Fruit fly (Drosophila melanogaster) whole organism, embryonic: Measurements from ENCODE around the gene CG6656.
A peak's percentile ranks its signal among the peaks of the same experiment; 100 is the strongest.

Experiments used
- C15 ChIP-seq: fragments of 200-800 bp; sonication (Bioruptor generic); IDR thresholded peaks from 3 replicates; pipeline ENCODE4 v1.3.6; 2022; ENCODE audit warnings: missing biosample characterization, missing genetic modification characterization
- CG12219 ChIP-seq: fragments of 200-800 bp; sonication (Bioruptor generic); optimal IDR thresholded peaks from 3 replicates; lab custom pipeline; 2018; ENCODE audit warnings: missing biosample characterization, mild to moderate bottlenecking, missing genetic modification characterization
- CG12744 ChIP-seq: fragments of 200-800 bp; sonication (Bioruptor generic); optimal IDR thresholded peaks from 2 replicates; lab custom pipeline; 2016; ENCODE audit warnings: missing biosample characterization, missing genetic modification characterization
- CG13296 ChIP-seq: fragments of 200-800 bp; sonication (Bioruptor generic); optimal IDR thresholded peaks from 3 replicates; lab custom pipeline; 2018; ENCODE audit warnings: missing biosample characterization, mild to moderate bottlenecking, missing genetic modification characterization
- CG1647 ChIP-seq: fragments of 200-800 bp; sonication (Bioruptor generic); optimal IDR thresholded peaks from 3 replicates; lab custom pipeline; 2016; ENCODE audit warnings: missing biosample characterization, missing genetic modification characterization
- CG17385 ChIP-seq: fragments of 200-800 bp; sonication (Bioruptor generic); optimal IDR thresholded peaks from 3 replicates; lab custom pipeline; 2018; ENCODE audit warnings: missing biosample characterization, mild to moderate bottlenecking, missing genetic modification characterization
- CG17802 ChIP-seq: fragments of 200-800 bp; sonication (Bioruptor generic); optimal IDR thresholded peaks from 2 replicates; lab custom pipeline; 2018; ENCODE audit warnings: missing biosample characterization, mild to moderate bottlenecking, missing genetic modification characterization, moderate library complexity
- CG18262 ChIP-seq: fragments of 200-800 bp; optimal IDR thresholded peaks from 3 replicates; lab custom pipeline; 2019; ENCODE audit warnings: missing biosample characterization, mild to moderate bottlenecking, missing genetic modification characterization, moderate library complexity
- CG2129 ChIP-seq: fragments of 200-800 bp; sonication (Bioruptor generic); IDR thresholded peaks from 2 replicates; pipeline ENCODE4 v1.3.6; 2022; ENCODE audit warnings: missing biosample characterization, missing genetic modification characterization; ENCODE audit not compliant: partially characterized antibody
- CG2875 ChIP-seq: fragments of 200-800 bp; sonication (Bioruptor generic); optimal IDR thresholded peaks from 2 replicates; lab custom pipeline; 2017; ENCODE audit warnings: missing biosample characterization, mild to moderate bottlenecking, missing genetic modification characterization, missing genetic modification reagents
- CG2889 ChIP-seq: fragments of 200-800 bp; sonication (Bioruptor generic); IDR thresholded peaks from 3 replicates; pipeline ENCODE4 v1.3.6; 2022; ENCODE audit warnings: missing biosample characterization, missing genetic modification characterization
- CG32532 ChIP-seq: fragments of 200-800 bp; sonication (Bioruptor generic); IDR thresholded peaks from 2 replicates; pipeline ENCODE4 v1.3.6; 2022; ENCODE audit warnings: missing biosample characterization, missing genetic modification characterization
- CG33213 ChIP-seq: fragments of 200-800 bp; sonication (Bioruptor generic); optimal IDR thresholded peaks from 3 replicates; lab custom pipeline; 2016; ENCODE audit warnings: missing biosample characterization, missing genetic modification characterization
- CG6813 ChIP-seq: fragments of 200-800 bp; sonication (Bioruptor generic); optimal IDR thresholded peaks from 2 replicates; lab custom pipeline; 2017; ENCODE audit warnings: missing biosample characterization, missing genetic modification characterization, mild to moderate bottlenecking, moderate library complexity, missing genetic modification reagents
- CG8765 ChIP-seq: fragments of 200-800 bp; sonication (Bioruptor generic); IDR thresholded peaks from 2 replicates; pipeline ENCODE4 v1.3.6; 2022; ENCODE audit warnings: missing biosample characterization, missing genetic modification characterization
- Dfd ChIP-seq, 2 experiments: fragments of >200 bp; optimal IDR thresholded peaks; 2 replicates each; lab custom pipeline; 2017; ENCODE audit warnings: missing biosample characterization in 2 of 2, missing genetic modification characterization in 2 of 2
- Eip74EF ChIP-seq, 2 experiments: fragments of 200-800 bp in 1 of 2; fragments of >200 bp in 1 of 2; sonication (Bioruptor generic) in 1 of 2; optimal IDR thresholded peaks; 2 replicates each; lab custom pipeline; 2017 to 2019; ENCODE audit warnings: missing biosample characterization in 2 of 2, missing genetic modification characterization in 2 of 2, mild to moderate bottlenecking in 1 of 2, moderate library complexity in 1 of 2
- Ets97D ChIP-seq: fragments of 200-800 bp; sonication (Bioruptor generic); optimal IDR thresholded peaks from 3 replicates; lab custom pipeline; 2016; ENCODE audit warnings: missing biosample characterization, missing genetic modification characterization
- HHEX ChIP-seq: fragments of 200-800 bp; sonication (Bioruptor generic); optimal IDR thresholded peaks from 3 replicates; lab custom pipeline; 2017; ENCODE audit warnings: missing biosample characterization, mild to moderate bottlenecking, missing genetic modification characterization, missing genetic modification reagents
- Hr51 ChIP-seq, 2 experiments: fragments of 200-800 bp; sonication (Bioruptor generic); optimal IDR thresholded peaks; 2 replicates in 1 of 2; 3 replicates in 1 of 2; lab custom pipeline; 2016 to 2018; ENCODE audit warnings: missing biosample characterization in 2 of 2, missing genetic modification characterization in 2 of 2, mild to moderate bottlenecking in 1 of 2, moderate library complexity in 1 of 2
- Lpt ChIP-seq: fragments of >200 bp; optimal IDR thresholded peaks from 2 replicates; lab custom pipeline; 2018; ENCODE audit warnings: missing biosample characterization, missing genetic modification characterization
- MTF-1 ChIP-seq: fragments of 200-800 bp; sonication (Bioruptor generic); optimal IDR thresholded peaks from 2 replicates; lab custom pipeline; 2018; ENCODE audit warnings: missing biosample characterization, mild to moderate bottlenecking, missing genetic modification characterization, borderline replicate concordance
- Pdp1 ChIP-seq, 2 experiments: fragments of 200-800 bp; sonication (Bioruptor generic); optimal IDR thresholded peaks; 3 replicates each; lab custom pipeline; 2016; ENCODE audit warnings: missing biosample characterization in 2 of 2, missing genetic modification characterization in 2 of 2, mild to moderate bottlenecking in 1 of 2, moderate library complexity in 1 of 2
- Ptx1 ChIP-seq: fragments of 200-800 bp; sonication (Bioruptor generic); IDR thresholded peaks from 2 replicates; pipeline ENCODE4 v1.3.6; 2022; ENCODE audit warnings: missing biosample characterization, missing genetic modification characterization
- Ravus ChIP-seq: fragments of 200-800 bp; sonication (Bioruptor generic); IDR thresholded peaks from 2 replicates; pipeline ENCODE4 v1.3.6; 2022; ENCODE audit warnings: missing biosample characterization, missing genetic modification characterization
- cato ChIP-seq: fragments of 200-800 bp; sonication (Bioruptor generic); optimal IDR thresholded peaks from 2 replicates; lab custom pipeline; 2016; ENCODE audit warnings: missing biosample characterization, missing genetic modification characterization, borderline replicate concordance
- caup ChIP-seq: fragments of 200-800 bp; sonication (Bioruptor generic); optimal IDR thresholded peaks from 3 replicates; lab custom pipeline; 2017; ENCODE audit warnings: missing biosample characterization, mild to moderate bottlenecking, missing genetic modification characterization, moderate library complexity; ENCODE audit not compliant: severe bottlenecking
- crc ChIP-seq: fragments of 200-800 bp; sonication (Bioruptor generic); optimal IDR thresholded peaks from 2 replicates; lab custom pipeline; 2016; ENCODE audit warnings: missing biosample characterization, missing genetic modification characterization
- croc ChIP-seq: fragments of 200-800 bp; sonication (Bioruptor generic); conservative IDR thresholded peaks from 3 replicates; pipeline ENCODE4 v1.3.6; 2022; ENCODE audit warnings: missing biosample characterization, missing genetic modification characterization
- crp ChIP-seq, 2 experiments: fragments of 200-800 bp; sonication (Bioruptor generic); optimal IDR thresholded peaks; 2 replicates in 1 of 2; 3 replicates in 1 of 2; lab custom pipeline; 2017; ENCODE audit warnings: missing biosample characterization in 2 of 2, missing genetic modification characterization in 2 of 2, mild to moderate bottlenecking in 1 of 2, moderate library complexity in 1 of 2
- dati ChIP-seq: fragments of 200-800 bp; sonication (Bioruptor generic); IDR thresholded peaks from 2 replicates; pipeline ENCODE4 v1.3.6; 2022; ENCODE audit warnings: missing biosample characterization, missing genetic modification characterization
- ind ChIP-seq: fragments of 200-800 bp; sonication (Bioruptor generic); optimal IDR thresholded peaks from 3 replicates; lab custom pipeline; 2016; ENCODE audit warnings: missing biosample characterization, missing genetic modification characterization
- mld ChIP-seq: fragments of 200-800 bp; sonication (Bioruptor generic); IDR thresholded peaks from 3 replicates; pipeline ENCODE4 v1.3.6; 2022; ENCODE audit warnings: missing biosample characterization, missing genetic modification characterization; ENCODE audit not compliant: partially characterized antibody
- nerfin-1 ChIP-seq: fragments of 200-800 bp; sonication (Bioruptor generic); optimal IDR thresholded peaks from 3 replicates; lab custom pipeline; 2019; ENCODE audit warnings: missing biosample characterization, mild to moderate bottlenecking, missing genetic modification characterization, moderate library complexity
- nom ChIP-seq: fragments of 200-800 bp; sonication (Bioruptor generic); optimal IDR thresholded peaks from 2 replicates; lab custom pipeline; 2017; ENCODE audit warnings: missing biosample characterization, missing genetic modification characterization, mild to moderate bottlenecking, moderate library complexity, missing genetic modification reagents
- odd ChIP-seq: fragments of 200-800 bp; sonication (Bioruptor generic); optimal IDR thresholded peaks from 2 replicates; lab custom pipeline; 2017; ENCODE audit warnings: missing biosample characterization, mild to moderate bottlenecking, missing genetic modification characterization
- p53 ChIP-seq: fragments of 200-800 bp; sonication (Bioruptor generic); optimal IDR thresholded peaks from 2 replicates; lab custom pipeline; 2016; ENCODE audit warnings: missing biosample characterization, missing genetic modification characterization
- pfk ChIP-seq: fragments of 200-800 bp; sonication (Bioruptor generic); optimal IDR thresholded peaks from 2 replicates; lab custom pipeline; 2018; ENCODE audit warnings: missing biosample characterization, mild to moderate bottlenecking, missing genetic modification characterization, moderate library complexity
- pita ChIP-seq: fragments of 200-800 bp; sonication (Bioruptor generic); optimal IDR thresholded peaks from 2 replicates; lab custom pipeline; 2017; ENCODE audit warnings: missing biosample characterization, mild to moderate bottlenecking, missing genetic modification characterization
- repo ChIP-seq: fragments of 200-800 bp; sonication (Bioruptor generic); optimal IDR thresholded peaks from 2 replicates; lab custom pipeline; 2016; ENCODE audit warnings: missing biosample characterization, missing genetic modification characterization
- slp2 ChIP-seq: fragments of 200-800 bp; sonication (Bioruptor generic); optimal IDR thresholded peaks from 2 replicates; lab custom pipeline; 2016; ENCODE audit warnings: missing biosample characterization, missing genetic modification characterization
- so ChIP-seq: fragments of 200-800 bp; sonication (Bioruptor generic); IDR thresholded peaks from 3 replicates; pipeline ENCODE4 v1.3.6; 2022; ENCODE audit warnings: missing biosample characterization, missing genetic modification characterization
- sr ChIP-seq: fragments of 200-800 bp; sonication (Bioruptor generic); IDR thresholded peaks from 3 replicates; pipeline ENCODE4 v1.3.6; 2022; ENCODE audit warnings: missing biosample characterization, missing genetic modification characterization
- trh ChIP-seq: fragments of 200-800 bp; sonication (Bioruptor generic); optimal IDR thresholded peaks from 2 replicates; lab custom pipeline; 2016; ENCODE audit warnings: missing biosample characterization, missing genetic modification characterization
- wek ChIP-seq: fragments of 200-800 bp; sonication (Bioruptor generic); optimal IDR thresholded peaks from 3 replicates; lab custom pipeline; 2018; ENCODE audit warnings: missing biosample characterization, mild to moderate bottlenecking, missing genetic modification characterization, moderate library complexity
- yki ChIP-seq: fragments of >200 bp; optimal IDR thresholded peaks from 3 replicates; lab custom pipeline; 2018
- zen2 ChIP-seq: fragments of 200-800 bp; sonication (Bioruptor generic); IDR thresholded peaks from 3 replicates; pipeline ENCODE4 v1.3.6; 2022; ENCODE audit warnings: missing biosample characterization, missing genetic modification characterization; ENCODE audit not compliant: partially characterized antibody
- zfh1 ChIP-seq: fragments of 200-800 bp; sonication (Bioruptor generic); IDR thresholded peaks from 3 replicates; pipeline ENCODE4 v1.3.6; 2022; ENCODE audit warnings: missing biosample characterization, missing genetic modification characterization

Gene CG6656

DNA sequence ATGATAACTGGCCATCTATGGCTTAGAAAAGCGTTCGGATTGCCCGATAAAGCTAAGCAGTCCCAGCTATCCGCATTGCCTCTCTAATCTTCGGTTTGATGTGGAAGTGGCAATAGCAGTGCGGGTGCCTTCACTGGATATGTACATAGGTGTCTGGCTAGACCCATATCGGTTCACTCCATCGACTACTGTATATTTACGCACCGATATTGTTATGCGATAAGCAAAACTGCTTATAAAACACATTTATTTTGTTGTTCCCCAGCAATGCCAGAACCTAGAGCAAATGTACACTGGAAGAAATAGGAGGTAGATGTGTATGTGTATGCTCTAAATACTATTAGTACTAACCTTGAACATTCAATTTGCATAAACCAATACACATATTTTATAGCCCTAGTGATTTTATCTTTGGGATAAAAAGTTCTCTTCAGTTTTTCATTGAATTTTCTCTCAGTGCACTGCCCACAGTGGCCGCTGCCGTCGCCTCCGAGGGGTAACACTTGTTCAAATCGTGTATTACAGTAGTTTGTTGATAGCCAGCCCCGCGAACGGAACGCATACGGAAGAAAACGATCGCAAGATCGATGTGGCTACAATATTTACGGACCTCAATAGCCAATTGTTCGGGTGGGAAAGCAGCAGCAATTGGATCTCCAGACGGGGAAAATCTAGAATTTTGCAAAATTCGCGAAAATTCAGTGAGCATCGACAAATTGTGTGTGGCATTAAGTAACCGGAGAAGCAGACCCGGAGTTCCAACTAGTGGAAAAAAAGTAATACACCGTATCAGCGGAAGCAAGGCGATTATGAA is 4.7 kb upstream of the CG6656 start, which contains the start of gene CG31431 (continued):
- TF ChIP-seq sr (peak; percentile 88), Lpt (GFP tag; lab: Kevin White, UChicago) (no peak), crp (GFP tag; optimal IDR thresholded peaks at IDR 0.05; lab: Kevin White, UChicago) (peak in 1 of 2 experiments; percentile 64), Hr51 (GFP tag; optimal IDR thresholded peaks at IDR 0.05; lab: Kevin White, UChicago) (peak; percentile 95 to 96), p53 (peak; percentile 82), zen2 (no peak), pfk (peak; percentile 45), cato (GFP tag; lab: Kevin White, UChicago) (peak; percentile 93), CG2875 (GFP tag; lab: Kevin White, UChicago) (peak; percentile 92), trh (GFP tag; lab: Kevin White, UChicago) (peak; percentile 87), ind (GFP tag; lab: Kevin White, UChicago) (peak; percentile 98), CG2889 (GFP tag; lab: Robert Waterston, UW) (peak; percentile 94), nom (GFP tag; lab: Kevin White, UChicago) (peak; percentile 73), CG32532 (GFP tag; lab: Robert Waterston, UW) (peak; percentile 99), odd (GFP tag; lab: Kevin White, UChicago) (peak; percentile 90), Dfd (GFP tag; optimal IDR thresholded peaks at IDR 0.05; lab: Kevin White, UChicago) (no peak), repo (GFP tag; lab: Kevin White, UChicago) (peak; percentile 97), CG1647 (GFP tag; lab: Kevin White, UChicago) (peak; percentile 95), CG12744 (peak; percentile 95), CG12219 (GFP tag; lab: Kevin White, UChicago) (peak; percentile 97), wek (GFP tag; lab: Kevin White, UChicago) (peak; percentile 87), so (GFP tag; lab: Robert Waterston, UW) (peak; percentile 97), Pdp1 (GFP tag; optimal IDR thresholded peaks at IDR 0.05; lab: Kevin White, UChicago) (peak; percentile 98), yki (lab: Kevin White, UChicago) (no peak), Ravus (peak; percentile 94), croc (GFP tag; lab: Robert Waterston, UW) (peak; percentile 94), dati (GFP tag; lab: Robert Waterston, UW) (peak; percentile 93), CG8765 (GFP tag; lab: Robert Waterston, UW) (peak; percentile 94), CG6813 (peak; percentile 98), CG33213 (GFP tag; lab: Kevin White, UChicago) (peak; percentile 97), Ets97D (GFP tag; lab: Kevin White, UChicago) (peak; percentile 90), mld (GFP tag; lab: Robert Waterston, UW) (no peak), C15 (GFP tag; lab: Robert Waterston, UW) (peak; percentile 95), MTF-1 (GFP tag; lab: Kevin White, UChicago) (peak; percentile 93), CG13296 (peak; percentile 98), CG17802 (tag; lab: Kevin White, UChicago) (peak; percentile 79), nerfin-1 (tag; lab: Kevin White, UChicago) (peak; percentile 90), pita (GFP tag; lab: Kevin White, UChicago) (no peak), zfh1 (GFP tag; lab: Robert Waterston, UW) (peak; percentile 98), Ptx1 (GFP tag; lab: Robert Waterston, UW) (peak; percentile 97), CG2129 (no peak), CG18262 (tag; lab: Kevin White, UChicago) (peak; percentile 96), Eip74EF (GFP tag; optimal IDR thresholded peaks at IDR 0.05; lab: Kevin White, UChicago) (peak in 1 of 2 experiments; percentile 96), CG17385 (GFP tag; lab: Kevin White, UChicago) (peak; percentile 96), crc (peak; percentile 97), caup (GFP tag; lab: Kevin White, UChicago) (peak; percentile 98), slp2 (peak; percentile 95), HHEX (GFP tag; lab: Kevin White, UChicago) (peak; percentile 98)
